Worm (Caenorhabditis elegans) whole organism, mixed stage, embryonic: ENCODE results near the gene btb-17.

Experiments used
- elt-3 ChIP-seq: fragments of 150-350 bp; optimal IDR thresholded peaks from 2 replicates; lab custom pipeline; 2014; ENCODE audit warnings: missing biosample characterization, missing genetic modification characterization
- lsy-2 ChIP-seq: fragments of 150-350 bp; optimal IDR thresholded peaks from 2 replicates; lab custom pipeline; 2014; ENCODE audit warnings: missing biosample characterization, missing genetic modification characterization
- snpc-4 ChIP-seq: fragments of 150-350 bp; optimal IDR thresholded peaks from 2 replicates; lab custom pipeline; 2014; ENCODE audit warnings: missing biosample characterization, missing genetic modification characterization
- unc-39 ChIP-seq: fragments of 150-350 bp; optimal IDR thresholded peaks from 2 replicates; lab custom pipeline; 2014; ENCODE audit warnings: missing biosample characterization, missing genetic modification characterization

ce11 chrII:3259254-3259653, 36.0 kb upstream of the btb-17 start, which contains the start of gene gcy-19:
- TF ChIP-seq elt-3 (tag; lab: Kevin White, UChicago) (no peak), snpc-4 (no peak), unc-39 (tag; lab: Kevin White, UChicago) (no peak), lsy-2 (tag; lab: Kevin White, UChicago) (no peak)
